Fruit fly (Drosophila melanogaster) whole organism, prepupa: Measurements from ENCODE around the gene RpS20.

Experiments used
- Blimp-1 ChIP-seq: fragments of 200-800 bp; sonication (Bioruptor generic); optimal IDR thresholded peaks from 3 replicates; lab custom pipeline; 2017; ENCODE audit warnings: missing biosample characterization, missing genetic modification characterization, mild to moderate bottlenecking, moderate library complexity, missing genetic modification reagents
- CG10631 ChIP-seq: fragments of 200-800 bp; sonication (Bioruptor generic); optimal IDR thresholded peaks from 2 replicates; lab custom pipeline; 2016; ENCODE audit warnings: missing biosample characterization, missing genetic modification characterization
- CG10669 ChIP-seq: fragments of 200-800 bp; sonication (Bioruptor generic); optimal IDR thresholded peaks from 3 replicates; lab custom pipeline; 2018; ENCODE audit warnings: missing biosample characterization, mild to moderate bottlenecking, missing genetic modification characterization, moderate library complexity
- CG11902 ChIP-seq: fragments of 200-800 bp; sonication (Bioruptor generic); optimal IDR thresholded peaks from 3 replicates; lab custom pipeline; 2016; ENCODE audit warnings: missing biosample characterization, missing genetic modification characterization
- CG15336 ChIP-seq: fragments of 200-800 bp; sonication (Bioruptor generic); IDR thresholded peaks from 2 replicates; pipeline ENCODE4 v1.3.6; 2022; ENCODE audit warnings: missing biosample characterization, missing genetic modification characterization
- CG1621 ChIP-seq: fragments of 200-800 bp; sonication (Bioruptor generic); optimal IDR thresholded peaks from 3 replicates; lab custom pipeline; 2018; ENCODE audit warnings: missing biosample characterization, mild to moderate bottlenecking, missing genetic modification characterization
- CG16779 ChIP-seq: fragments of 200-800 bp; sonication (Bioruptor generic); optimal IDR thresholded peaks from 3 replicates; lab custom pipeline; 2017; ENCODE audit warnings: missing biosample characterization, mild to moderate bottlenecking, missing genetic modification characterization
- CG3032 ChIP-seq: fragments of 200-800 bp; optimal IDR thresholded peaks from 2 replicates; lab custom pipeline; 2019; ENCODE audit warnings: missing biosample characterization, mild to moderate bottlenecking, missing genetic modification characterization, moderate library complexity
- CG31627 ChIP-seq: fragments of 200-800 bp; sonication (Bioruptor generic); optimal IDR thresholded peaks from 3 replicates; lab custom pipeline; 2016; ENCODE audit warnings: missing biosample characterization, missing genetic modification characterization
- CG32006 ChIP-seq: fragments of 200-800 bp; sonication (Bioruptor generic); optimal IDR thresholded peaks from 3 replicates; lab custom pipeline; 2017; ENCODE audit warnings: missing biosample characterization, mild to moderate bottlenecking, missing genetic modification characterization
- CG34406 ChIP-seq: fragments of 200-800 bp; sonication (Bioruptor generic); optimal IDR thresholded peaks from 3 replicates; lab custom pipeline; 2016; ENCODE audit warnings: missing biosample characterization, missing genetic modification characterization
- CG3919 ChIP-seq: fragments of 200-800 bp; sonication (Bioruptor generic); optimal IDR thresholded peaks from 3 replicates; lab custom pipeline; 2016; ENCODE audit warnings: missing biosample characterization, missing genetic modification characterization
- CG4318 ChIP-seq: fragments of 200-800 bp; sonication (Bioruptor generic); optimal IDR thresholded peaks from 3 replicates; lab custom pipeline; 2017; ENCODE audit warnings: missing biosample characterization, mild to moderate bottlenecking, missing genetic modification characterization
- CG6163 ChIP-seq: fragments of 200-800 bp; sonication (Bioruptor generic); IDR thresholded peaks from 3 replicates; pipeline ENCODE4 v1.3.6; 2022; ENCODE audit warnings: missing biosample characterization, missing genetic modification characterization
- CG6276 ChIP-seq: fragments of 200-800 bp; sonication (Bioruptor generic); optimal IDR thresholded peaks from 2 replicates; lab custom pipeline; 2017; ENCODE audit warnings: missing biosample characterization, mild to moderate bottlenecking, missing genetic modification characterization
- CG8119 ChIP-seq: fragments of 200-800 bp; sonication (Bioruptor generic); IDR thresholded peaks from 3 replicates; pipeline ENCODE4 v1.3.6; 2022; ENCODE audit warnings: missing biosample characterization, missing genetic modification characterization
- CG8319 ChIP-seq: fragments of 200-800 bp; sonication (Bioruptor generic); optimal IDR thresholded peaks from 3 replicates; lab custom pipeline; 2016; ENCODE audit warnings: missing biosample characterization, missing genetic modification characterization
- CG8632 ChIP-seq: fragments of 200-800 bp; sonication (Bioruptor generic); optimal IDR thresholded peaks from 3 replicates; lab custom pipeline; 2016; ENCODE audit warnings: missing biosample characterization, missing genetic modification characterization
- CG9139 ChIP-seq: fragments of 200-800 bp; sonication (Bioruptor generic); optimal IDR thresholded peaks from 3 replicates; lab custom pipeline; 2017; ENCODE audit warnings: missing biosample characterization, mild to moderate bottlenecking, missing genetic modification characterization
- Eip78C ChIP-seq: fragments of 200-800 bp; sonication (Bioruptor generic); peaks from one replicate; lab custom pipeline; 2016; ENCODE audit warnings: missing biosample characterization, missing genetic modification characterization
- Eip93F ChIP-seq: fragments of 200-800 bp; sonication (Bioruptor generic); optimal IDR thresholded peaks from 2 replicates; lab custom pipeline; 2016; ENCODE audit warnings: missing biosample characterization, mild to moderate bottlenecking, missing genetic modification characterization
- Ets21C ChIP-seq: fragments of 200-800 bp; sonication (Bioruptor generic); optimal IDR thresholded peaks from 3 replicates; lab custom pipeline; 2016; ENCODE audit warnings: missing biosample characterization, missing genetic modification characterization
- Hr38 ChIP-seq: sonication (Bioruptor generic); optimal IDR thresholded peaks from 2 replicates; lab custom pipeline; 2016; ENCODE audit warnings: missing biosample characterization, missing genetic modification characterization
- Hr39 ChIP-seq: fragments of 200-800 bp; sonication (Bioruptor generic); optimal IDR thresholded peaks from 2 replicates; lab custom pipeline; 2016; ENCODE audit warnings: missing biosample characterization, missing genetic modification characterization
- Lpt ChIP-seq: fragments of 200-800 bp; sonication (Bioruptor generic); optimal IDR thresholded peaks from 3 replicates; lab custom pipeline; 2016; ENCODE audit warnings: missing biosample characterization, missing genetic modification characterization
- Met ChIP-seq: fragments of 200-800 bp; sonication (Bioruptor generic); optimal IDR thresholded peaks from 3 replicates; lab custom pipeline; 2016; ENCODE audit warnings: missing biosample characterization, missing genetic modification characterization
- OdsH ChIP-seq: fragments of 200-800 bp; sonication (Bioruptor generic); optimal IDR thresholded peaks from 3 replicates; lab custom pipeline; 2016; ENCODE audit warnings: missing biosample characterization, missing genetic modification characterization
- Sox102F ChIP-seq: fragments of 200-800 bp; sonication (Bioruptor generic); optimal IDR thresholded peaks from 2 replicates; lab custom pipeline; 2016; ENCODE audit warnings: missing biosample characterization, mild to moderate bottlenecking, missing genetic modification characterization
- Sox14 ChIP-seq: fragments of 200-800 bp; sonication (Bioruptor generic); optimal IDR thresholded peaks from 3 replicates; lab custom pipeline; 2016; ENCODE audit warnings: missing biosample characterization, missing genetic modification characterization
- Sox15 ChIP-seq: fragments of 200-800 bp; sonication (Bioruptor generic); optimal IDR thresholded peaks from 3 replicates; lab custom pipeline; 2016; ENCODE audit warnings: missing biosample characterization, missing genetic modification characterization
- achi ChIP-seq: fragments of 200-800 bp; sonication (Bioruptor generic); optimal IDR thresholded peaks from 3 replicates; lab custom pipeline; 2016; ENCODE audit warnings: missing biosample characterization, missing genetic modification characterization
- acj6 ChIP-seq: fragments of 200-800 bp; sonication (Bioruptor generic); optimal IDR thresholded peaks from 3 replicates; lab custom pipeline; 2016; ENCODE audit warnings: missing biosample characterization, missing genetic modification characterization
- dac ChIP-seq: fragments of 200-800 bp; sonication (Bioruptor generic); optimal IDR thresholded peaks from 2 replicates; lab custom pipeline; 2017; ENCODE audit warnings: missing biosample characterization, mild to moderate bottlenecking, missing genetic modification characterization
- dsx ChIP-seq: fragments of 200-800 bp; optimal IDR thresholded peaks from 3 replicates; lab custom pipeline; 2019; ENCODE audit warnings: missing biosample characterization, mild to moderate bottlenecking, missing genetic modification characterization, moderate library complexity; ENCODE audit not compliant: poor library complexity, severe bottlenecking
- eg ChIP-seq: fragments of 200-800 bp; sonication (Bioruptor generic); IDR thresholded peaks from 3 replicates; pipeline ENCODE4 v1.3.6; 2022; ENCODE audit warnings: missing biosample characterization, missing genetic modification characterization
- esn ChIP-seq: fragments of 200-800 bp; sonication (Bioruptor generic); optimal IDR thresholded peaks from 2 replicates; lab custom pipeline; 2016; ENCODE audit warnings: missing biosample characterization, mild to moderate bottlenecking, missing genetic modification characterization, moderate library complexity
- fkh ChIP-seq: fragments of 200-800 bp; sonication (Bioruptor generic); optimal IDR thresholded peaks from 3 replicates; lab custom pipeline; 2017; ENCODE audit warnings: missing biosample characterization, mild to moderate bottlenecking, missing genetic modification characterization, moderate library complexity
- lz ChIP-seq: fragments of 200-800 bp; sonication (Bioruptor generic); optimal IDR thresholded peaks from 3 replicates; lab custom pipeline; 2016; ENCODE audit warnings: missing biosample characterization, missing genetic modification characterization
- net ChIP-seq: fragments of 200-800 bp; sonication (Bioruptor generic); optimal IDR thresholded peaks from 3 replicates; lab custom pipeline; 2016; ENCODE audit warnings: missing biosample characterization, missing genetic modification characterization
- salr ChIP-seq, 2 experiments: fragments of 200-800 bp; sonication (Bioruptor generic); optimal IDR thresholded peaks; 3 replicates each; lab custom pipeline; 2016 to 2018; ENCODE audit warnings: missing biosample characterization in 2 of 2, missing genetic modification characterization in 2 of 2, mild to moderate bottlenecking in 1 of 2
- spab ChIP-seq: fragments of 200-800 bp; sonication (Bioruptor generic); optimal IDR thresholded peaks from 2 replicates; lab custom pipeline; 2017; ENCODE audit warnings: missing biosample characterization, mild to moderate bottlenecking, missing genetic modification characterization, missing genetic modification reagents
- ss ChIP-seq, 2 experiments: fragments of 200-800 bp; sonication (Bioruptor generic); optimal IDR thresholded peaks; 2 replicates in 1 of 2; 3 replicates in 1 of 2; lab custom pipeline; 2017 to 2018; ENCODE audit warnings: mild to moderate bottlenecking in 2 of 2, missing biosample characterization in 2 of 2, missing genetic modification characterization in 2 of 2, moderate library complexity in 1 of 2
- topi ChIP-seq: fragments of 200-800 bp; sonication (Bioruptor generic); optimal IDR thresholded peaks from 3 replicates; lab custom pipeline; 2016; ENCODE audit warnings: missing biosample characterization, missing genetic modification characterization
- vri ChIP-seq: fragments of 200-800 bp; sonication (Bioruptor generic); optimal IDR thresholded peaks from 3 replicates; lab custom pipeline; 2016; ENCODE audit warnings: missing biosample characterization, mild to moderate bottlenecking, missing genetic modification characterization

Gene RpS20

dm6 chr3R:20783714-20784435, 38.1 kb upstream of the RpS20 start (continued):
- TF ChIP-seq vri (GFP tag; lab: Kevin White, UChicago) = peak; percentile 64
- peak; percentile 26 for TF ChIP-seq CG3032 (tag; lab: Kevin White, UChicago)
- peak; percentile 33; the same call in 1 of the 2 replicates for TF ChIP-seq CG15336
- peak; percentile 1 for TF ChIP-seq dac (GFP tag; lab: Kevin White, UChicago)
- TF ChIP-seq Ets21C (GFP tag; lab: Kevin White, UChicago) = peak; percentile 48
- TF ChIP-seq Hr39 (GFP tag; lab: Kevin White, UChicago) = peak; percentile 24
- TF ChIP-seq CG34406 (GFP tag; lab: Kevin White, UChicago) = peak; percentile 46
- peak; percentile 48; the same call in 2 of the 3 replicates for TF ChIP-seq CG8119 (GFP tag; lab: Robert Waterston, UW)
- TF ChIP-seq Hr38 (GFP tag; lab: Kevin White, UChicago) = no peak
- TF ChIP-seq Eip78C = peak; percentile 85

DNA sequence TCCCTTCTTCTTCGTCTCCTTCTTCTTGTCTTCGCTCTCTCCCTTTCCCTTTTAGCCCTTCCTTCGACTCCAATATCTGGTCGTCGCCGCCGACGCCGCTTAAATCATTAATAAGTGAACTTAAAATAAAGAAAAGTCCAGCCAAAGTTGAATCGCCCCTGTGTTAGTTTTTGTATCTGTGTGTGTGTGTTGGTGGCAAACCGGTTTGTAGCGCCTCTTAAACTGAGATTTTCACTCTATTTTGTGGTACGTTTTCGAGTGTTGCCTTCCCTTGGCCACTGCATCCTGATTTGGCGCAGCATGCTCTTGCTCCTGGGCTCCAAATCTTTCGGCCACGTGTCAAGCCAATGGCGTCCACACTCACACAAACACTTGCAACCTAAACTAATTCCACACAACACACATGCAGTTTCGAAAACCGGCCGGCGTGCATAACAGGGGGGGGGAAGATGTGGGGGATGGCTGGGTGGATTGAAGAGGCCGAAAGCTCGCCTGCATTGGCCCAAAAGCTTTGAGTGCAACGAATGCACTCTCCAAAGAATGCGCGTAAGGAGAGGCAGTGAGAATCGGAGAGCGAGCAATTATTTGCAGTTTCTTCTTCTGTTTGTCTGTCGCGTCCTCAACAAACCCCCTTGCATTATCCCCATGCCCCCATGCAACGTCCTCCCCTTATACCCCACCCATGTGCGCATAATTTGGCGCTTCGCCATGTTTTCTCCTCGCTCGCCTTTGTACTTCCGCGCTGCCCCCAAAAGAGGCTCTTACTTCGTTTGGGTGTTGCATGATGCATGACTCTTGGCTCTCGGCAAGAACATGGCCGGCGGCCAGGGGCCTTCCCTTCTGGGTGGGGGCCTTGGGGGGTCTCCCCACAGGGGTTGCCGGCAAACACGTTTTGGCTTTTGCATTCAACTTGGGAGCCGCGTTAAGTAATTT, 37.3 kb upstream of the RpS20 start:
- TF ChIP-seq ss (GFP tag; optimal IDR thresholded peaks at IDR 0.05; lab: Kevin White, UChicago) (peak; percentile 38 to 74), Sox15 (GFP tag; lab: Kevin White, UChicago) (no peak), salr (GFP tag; optimal IDR thresholded peaks at IDR 0.05; lab: Kevin White, UChicago) (peak; percentile 40 to 56), CG34406 (GFP tag; lab: Kevin White, UChicago) (no peak), Lpt (GFP tag; lab: Kevin White, UChicago) (peak; percentile 70), acj6 (GFP tag; lab: Kevin White, UChicago) (no peak), CG8319 (no peak), achi (GFP tag; lab: Kevin White, UChicago) (peak; percentile 44), Ets21C (GFP tag; lab: Kevin White, UChicago) (no peak), CG11902 (GFP tag; lab: Kevin White, UChicago) (no peak), CG32006 (peak; percentile 25), CG16779 (peak; percentile 60), CG3032 (tag; lab: Kevin White, UChicago) (peak; percentile 23), CG10631 (no peak), Met (GFP tag; lab: Kevin White, UChicago) (peak; percentile 26), net (peak; percentile 27), Eip78C (peak; percentile 18), dac (GFP tag; lab: Kevin White, UChicago) (no peak), esn (no peak), topi (no peak), lz (GFP tag; lab: Kevin White, UChicago) (no peak), CG3919 (GFP tag; lab: Kevin White, UChicago) (peak; percentile 39), Hr38 (GFP tag; lab: Kevin White, UChicago) (no peak), Sox102F (GFP tag; lab: Kevin White, UChicago) (no peak), CG15336 (peak; percentile 73; the same call in 1 of the 2 replicates), eg (GFP tag; lab: Robert Waterston, UW) (peak; percentile 75; the same call in 2 of the 3 replicates), CG4318 (GFP tag; lab: Kevin White, UChicago) (no peak), fkh (no peak), CG8632 (peak; percentile 19), CG6163 (GFP tag; lab: Robert Waterston, UW) (peak; percentile 76), CG8119 (GFP tag; lab: Robert Waterston, UW) (peak; percentile 58; the same call in 2 of the 3 replicates), OdsH (GFP tag; lab: Kevin White, UChicago) (no peak), Blimp-1 (GFP tag; lab: Kevin White, UChicago) (peak; percentile 67), CG10669 (GFP tag; lab: Kevin White, UChicago) (no peak), Sox14 (GFP tag; lab: Kevin White, UChicago) (no peak), spab (GFP tag; lab: Kevin White, UChicago) (no peak), CG6276 (GFP tag; lab: Kevin White, UChicago) (peak; percentile 47), Eip93F (GFP tag; lab: Kevin White, UChicago) (no peak), CG9139 (GFP tag; lab: Kevin White, UChicago) (peak; percentile 62), CG1621 (peak; percentile 5), dsx (GFP tag; lab: Kevin White, UChicago) (peak; percentile 67), CG31627 (no peak)
